Worm (Caenorhabditis elegans) whole organism, young adult: ENCODE results near the gene sra-32.

Experiments used
- B0261.1 ChIP-seq: sonication (generic microtip); optimal IDR thresholded peaks from 2 replicates; lab custom pipeline; 2016; ENCODE audit warnings: mild to moderate bottlenecking, missing genetic modification characterization, moderate library complexity, missing compliant biosample characterization
- F49E8.2 ChIP-seq: sonication (generic microtip); optimal IDR thresholded peaks from 3 replicates; lab custom pipeline; 2017; ENCODE audit warnings: missing genetic modification characterization, mild to moderate bottlenecking, missing compliant biosample characterization, antibody characterized with exemption, moderate library complexity; ENCODE audit not compliant: insufficient read depth
- K11D2.4 ChIP-seq: fragments of 200-800 bp; sonication (Bioruptor generic); IDR thresholded peaks from 2 replicates; pipeline ENCODE4 v1.3.6; 2022; ENCODE audit warnings: missing genetic modification reagents, missing genetic modification characterization, missing compliant biosample characterization
- attf-5 ChIP-seq: fragments of 200-800 bp; sonication (Bioruptor generic); optimal IDR thresholded peaks from 2 replicates; lab custom pipeline; 2018; ENCODE audit warnings: mild to moderate bottlenecking, missing genetic modification characterization, missing compliant biosample characterization
- bed-2 ChIP-seq: fragments of 200-800 bp; sonication (Bioruptor generic); IDR thresholded peaks from 2 replicates; pipeline ENCODE4 v1.3.6; 2022; ENCODE audit warnings: missing genetic modification reagents, missing genetic modification characterization, missing compliant biosample characterization
- dpl-1 ChIP-seq: fragments of 150-350 bp; optimal IDR thresholded peaks from 2 replicates; lab custom pipeline; 2014; ENCODE audit warnings: missing biosample characterization, missing genetic modification reagents, missing genetic modification characterization
- hmg-1.2 ChIP-seq: fragments of 200-800 bp; sonication (Bioruptor generic); IDR thresholded peaks from 2 replicates; pipeline ENCODE4 v1.3.6; 2022; ENCODE audit warnings: missing genetic modification reagents, missing genetic modification characterization, missing compliant biosample characterization
- lin-35 ChIP-seq, 3 experiments: fragments of 150-350 bp in 2 of 3; sonication (generic microtip) in 1 of 3; optimal IDR thresholded peaks; 2 replicates each; lab custom pipeline; 2014 to 2018; ENCODE audit warnings: missing biosample characterization in 3 of 3, missing genetic modification characterization in 3 of 3, missing genetic modification reagents in 3 of 3
- pbrm-1 ChIP-seq: fragments of 200-800 bp; sonication (Bioruptor generic); IDR thresholded peaks from 2 replicates; pipeline ENCODE4 v1.3.6; 2022; ENCODE audit warnings: missing genetic modification reagents, missing genetic modification characterization, missing compliant biosample characterization
- pha-4 ChIP-seq: fragments of 150-350 bp; sonication (generic microtip); optimal IDR thresholded peaks from 2 replicates; lab custom pipeline; 2014; ENCODE audit warnings: missing biosample characterization, missing genetic modification reagents, missing genetic modification characterization
- snpc-1.1 ChIP-seq: sonication (generic microtip); optimal IDR thresholded peaks from 2 replicates; lab custom pipeline; 2017; ENCODE audit warnings: missing genetic modification characterization, mild to moderate bottlenecking, missing compliant biosample characterization, antibody characterized with exemption, moderate library complexity, missing genotype, missing genetic modification reagents; ENCODE audit not compliant: insufficient read depth
- snpc-4 ChIP-seq, 5 experiments: fragments of 150-350 bp in 1 of 5; sonication (generic microtip) in 4 of 5; optimal IDR thresholded peaks; 2 replicates each; lab custom pipeline; 2014 to 2018; ENCODE audit warnings: missing genetic modification characterization in 5 of 5, missing biosample characterization in 3 of 5, antibody characterized with exemption in 2 of 5, mild to moderate bottlenecking in 2 of 5, missing compliant biosample characterization in 2 of 5, missing genotype in 2 of 5, moderate library complexity in 2 of 5, missing genetic modification reagents in 1 of 5

DNA sequence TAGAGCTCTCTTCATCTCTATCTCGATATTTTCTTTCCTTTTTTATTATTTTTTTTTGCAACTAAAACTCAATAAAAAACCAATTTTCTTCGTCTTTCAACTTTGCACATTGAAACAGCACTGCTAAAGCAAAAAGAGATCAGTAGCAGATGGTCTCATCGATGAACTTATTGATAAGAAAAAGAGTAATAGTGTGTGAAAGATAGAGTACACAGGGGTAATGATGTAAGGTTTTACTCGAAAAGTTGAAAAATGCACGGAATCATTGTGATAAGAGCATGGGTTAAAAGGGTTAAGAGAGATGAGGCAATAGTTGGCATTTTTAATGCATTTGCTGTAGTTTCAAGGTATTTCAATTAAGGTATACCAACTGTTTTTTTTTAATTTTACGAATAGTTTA lies 20.3 kb upstream of the sra-32 start:
- TF ChIP-seq snpc-1.1 (no peak), bed-2 (GFP tag; lab: Robert Waterston, UW) (no peak), attf-5 (GFP tag; lab: Kevin White, UChicago) (no peak), F49E8.2 (tag; lab: Kevin White, UChicago) (no peak), lin-35 (GFP tag; optimal IDR thresholded peaks at IDR 0.05; lab: Kevin White, UChicago) (no peak), B0261.1 (tag; lab: Kevin White, UChicago) (no peak), snpc-4 (GFP tag; optimal IDR thresholded peaks at IDR 0.05; lab: Kevin White, UChicago) (no peak), snpc-4 (tag; optimal IDR thresholded peaks at IDR 0.05; lab: Kevin White, UChicago) (no peak), hmg-1.2 (GFP tag; lab: Robert Waterston, UW) (no peak), pbrm-1 (GFP tag; lab: Robert Waterston, UW) (no peak), pha-4 (tag; lab: Kevin White, UChicago) (no peak), dpl-1 (GFP tag; lab: Kevin White, UChicago) (no peak), K11D2.4 (GFP tag; lab: Robert Waterston, UW) (no peak)
